Fruit fly (Drosophila melanogaster): ENCODE results near the gene CG34267.

CG34267 gene

DNA sequence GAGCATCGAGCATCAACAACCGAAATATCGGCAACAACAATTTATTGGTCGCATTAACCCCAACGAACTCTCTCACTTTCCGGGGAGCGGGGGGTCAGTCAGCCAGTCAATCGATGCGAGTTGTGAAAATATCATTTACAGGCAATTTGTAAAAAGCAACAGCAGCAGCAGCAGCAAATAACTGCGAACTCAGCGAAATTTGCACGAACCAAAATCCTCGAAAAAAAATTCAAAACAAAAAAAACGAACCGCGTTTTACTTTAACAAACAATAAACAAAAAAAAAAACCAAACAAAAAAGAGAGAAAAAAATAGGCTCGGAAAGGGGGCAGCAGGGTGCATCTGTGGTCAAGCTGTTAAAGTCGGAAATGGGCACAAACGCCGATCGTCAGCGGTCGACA is 15.4 kb upstream of the CG34267 start:
- no peak for TF ChIP-seq h (GFP tag; optimal IDR thresholded peaks at IDR 0.05)
- TF ChIP-seq Dfd (GFP tag; optimal IDR thresholded peaks at IDR 0.05): no peak
- TF ChIP-seq brk (GFP tag; optimal IDR thresholded peaks at IDR 0.05): no peak
- no peak for TF ChIP-seq Rel (GFP tag; optimal IDR thresholded peaks at IDR 0.05)
- no peak for TF ChIP-seq Rel (tag; optimal IDR thresholded peaks at IDR 0.05)
- TF ChIP-seq br (GFP tag; optimal IDR thresholded peaks at IDR 0.05): no peak
- no peak for TF ChIP-seq woc (GFP tag; optimal IDR thresholded peaks at IDR 0.05)
- TF ChIP-seq CG9705 (GFP tag; optimal IDR thresholded peaks at IDR 0.05): no peak
- TF ChIP-seq Abd-B (GFP tag; optimal IDR thresholded peaks at IDR 0.05): no peak
- no peak for TF ChIP-seq dmrt93B (GFP tag; optimal IDR thresholded peaks at IDR 0.05)
- TF ChIP-seq pan (optimal IDR thresholded peaks at IDR 0.05): no peak
- TF ChIP-seq dsf (GFP tag; optimal IDR thresholded peaks at IDR 0.05; ENCODE audit: borderline replicate concordance): no peak
- no peak for TF ChIP-seq CG32264 (GFP tag; optimal IDR thresholded peaks at IDR 0.05)
- TF ChIP-seq foxo (GFP tag; optimal IDR thresholded peaks at IDR 0.05): no peak
- no peak for TF ChIP-seq ey (GFP tag; optimal IDR thresholded peaks at IDR 0.05)
- no peak for TF ChIP-seq fru (GFP tag; optimal IDR thresholded peaks at IDR 0.05)

- TF ChIP-seq rgr (GFP tag; optimal IDR thresholded peaks at IDR 0.05) (no peak), woc (GFP tag; optimal IDR thresholded peaks at IDR 0.05) (no peak), Hr83 (GFP tag; optimal IDR thresholded peaks at IDR 0.05; ENCODE audit: poor library complexity, severe bottlenecking) (no peak), HLH106 (tag; optimal IDR thresholded peaks at IDR 0.05) (no peak), h (GFP tag; optimal IDR thresholded peaks at IDR 0.05) (no peak), sv (GFP tag; optimal IDR thresholded peaks at IDR 0.05) (no peak), pan (optimal IDR thresholded peaks at IDR 0.05) (no peak), CrebA (GFP tag; optimal IDR thresholded peaks at IDR 0.05; ENCODE audit: borderline replicate concordance) (no peak)
Measured at dm6 chr3L:513656-514055, 13.4 kb upstream of the CG34267 start.

DNA sequence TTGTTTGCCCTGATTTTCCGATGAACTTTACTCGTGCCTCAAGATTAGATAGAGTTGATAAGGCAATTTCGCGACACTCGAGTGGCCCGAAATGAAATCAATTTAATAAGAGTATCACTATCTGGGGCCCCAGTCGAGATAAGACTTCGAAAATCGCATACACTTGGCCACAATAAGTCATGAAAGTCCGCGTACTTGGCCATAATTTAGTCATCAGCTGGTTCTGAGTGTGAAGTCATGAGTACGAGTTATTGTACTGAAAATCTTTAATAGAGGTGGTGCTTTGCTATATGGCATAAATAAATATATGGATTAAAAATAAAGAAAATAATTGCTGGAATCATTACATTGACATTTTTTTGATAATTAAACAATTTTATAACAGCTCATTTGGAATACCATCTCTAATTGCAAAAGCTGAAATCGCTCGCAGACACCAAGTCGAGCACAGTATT is 11.5 kb upstream of the CG34267 start:
- no peak for TF ChIP-seq Abd-B (GFP tag; optimal IDR thresholded peaks at IDR 0.05)
- no peak for TF ChIP-seq CG32264 (GFP tag; optimal IDR thresholded peaks at IDR 0.05)
- TF ChIP-seq brk (GFP tag; optimal IDR thresholded peaks at IDR 0.05): peak; percentile 36
- TF ChIP-seq rgr (GFP tag; optimal IDR thresholded peaks at IDR 0.05): peak; percentile 72
- TF ChIP-seq HLH106 (tag; optimal IDR thresholded peaks at IDR 0.05): peak; percentile 77
- TF ChIP-seq br (GFP tag; optimal IDR thresholded peaks at IDR 0.05): peak; percentile 47
- TF ChIP-seq woc (GFP tag; optimal IDR thresholded peaks at IDR 0.05): peak; percentile 9
- TF ChIP-seq pan (optimal IDR thresholded peaks at IDR 0.05): no peak
- TF ChIP-seq Rel (GFP tag; optimal IDR thresholded peaks at IDR 0.05): peak; percentile 21
- TF ChIP-seq Rel (tag; optimal IDR thresholded peaks at IDR 0.05): peak; percentile 63
- peak; percentile 71 for TF ChIP-seq Sp1 (GFP tag; optimal IDR thresholded peaks at IDR 0.05)
- no peak for TF ChIP-seq Myc (optimal IDR thresholded peaks at IDR 0.05)
- TF ChIP-seq GATAd (GFP tag; optimal IDR thresholded peaks at IDR 0.05): no peak
- TF ChIP-seq h (GFP tag; optimal IDR thresholded peaks at IDR 0.05): peak; percentile 83
- TF ChIP-seq Hr83 (GFP tag; optimal IDR thresholded peaks at IDR 0.05; ENCODE audit: poor library complexity, severe bottlenecking): no peak
- TF ChIP-seq CG9705 (GFP tag; optimal IDR thresholded peaks at IDR 0.05): no peak
- TF ChIP-seq fru (GFP tag; optimal IDR thresholded peaks at IDR 0.05): peak; percentile 68
- TF ChIP-seq CrebA (GFP tag; optimal IDR thresholded peaks at IDR 0.05; ENCODE audit: borderline replicate concordance): peak; percentile 6
- peak; percentile 68 for TF ChIP-seq Hnf4 (GFP tag; optimal IDR thresholded peaks at IDR 0.05)
- peak; percentile 47 for TF ChIP-seq Jra (GFP tag; optimal IDR thresholded peaks at IDR 0.05)
- TF ChIP-seq psq (GFP tag; optimal IDR thresholded peaks at IDR 0.05): peak; percentile 54
- TF ChIP-seq ey (GFP tag; optimal IDR thresholded peaks at IDR 0.05): peak; percentile 63
- no peak for TF ChIP-seq Mio (GFP tag; optimal IDR thresholded peaks at IDR 0.05)
- TF ChIP-seq usp (GFP tag; optimal IDR thresholded peaks at IDR 0.05): no peak
- TF ChIP-seq Vsx2 (GFP tag; optimal IDR thresholded peaks at IDR 0.05; ENCODE audit: partially characterized antibody): no peak
- peak; percentile 74 for TF ChIP-seq OdsH (GFP tag; optimal IDR thresholded peaks at IDR 0.05)
- peak; percentile 64 for TF ChIP-seq tai (GFP tag; optimal IDR thresholded peaks at IDR 0.05)
- no peak for TF ChIP-seq jim (GFP tag; optimal IDR thresholded peaks at IDR 0.05)
- TF ChIP-seq Hr78 (GFP tag; optimal IDR thresholded peaks at IDR 0.05): no peak
- TF ChIP-seq dmrt93B (GFP tag; optimal IDR thresholded peaks at IDR 0.05): peak; percentile 14
- no peak for TF ChIP-seq Dif (GFP tag; optimal IDR thresholded peaks at IDR 0.05; ENCODE audit: partially characterized antibody)
- no peak for TF ChIP-seq N (GFP tag; optimal IDR thresholded peaks at IDR 0.05)
- no peak for TF ChIP-seq dl (GFP tag; optimal IDR thresholded peaks at IDR 0.05; ENCODE audit: insufficient read depth in 1 of 2, partially characterized antibody in 2 of 2)
- TF ChIP-seq dsf (GFP tag; optimal IDR thresholded peaks at IDR 0.05; ENCODE audit: borderline replicate concordance): no peak
- no peak for TF ChIP-seq Dfd (GFP tag; optimal IDR thresholded peaks at IDR 0.05)
- TF ChIP-seq foxo (GFP tag; optimal IDR thresholded peaks at IDR 0.05): peak in 1 of 2 experiments; percentile 86
- peak; percentile 38 for TF ChIP-seq sage (GFP tag; optimal IDR thresholded peaks at IDR 0.05)
- no peak for TF ChIP-seq lola (GFP tag; optimal IDR thresholded peaks at IDR 0.05)
- no peak for TF ChIP-seq sv (GFP tag; optimal IDR thresholded peaks at IDR 0.05)

Data from whole organism, wandering third instar larva.